Fruit fly (Drosophila melanogaster) whole organism: ENCODE measurements around the gene Os-C.

Source experiments
- CG8478 ChIP-seq: fragments of >200 bp; optimal IDR thresholded peaks from 2 replicates; lab custom pipeline; 2018; ENCODE audit warnings: inconsistent platforms
- Dll ChIP-seq: fragments of >200 bp; optimal IDR thresholded peaks from 2 replicates; lab custom pipeline; 2017
- EcR ChIP-seq, 2 experiments: fragments of >200 bp; optimal IDR thresholded peaks; 2 replicates each; lab custom pipeline; 2017; ENCODE audit warnings: missing biosample characterization in 2 of 2, missing genetic modification characterization in 2 of 2, missing genetic modification reagents in 2 of 2
- psq ChIP-seq: fragments of >200 bp; optimal IDR thresholded peaks from 2 replicates; lab custom pipeline; 2017

- TF ChIP-seq psq (lab: Kevin White, UChicago) = no peak
- TF ChIP-seq Dll (lab: Kevin White, UChicago) = no peak
- TF ChIP-seq CG8478 (lab: Kevin White, UChicago) = no peak
- TF ChIP-seq EcR (GFP tag; optimal IDR thresholded peaks at IDR 0.05; lab: Kevin White, UChicago) = no peak
Measured at dm6 chr3R:7999530-8000116, 20.9 kb downstream of the Os-C start, which contains the start of gene PIG-H.
